Worm (Caenorhabditis elegans) whole organism, young adult: ENCODE data around the gene rps-1.

Experiments used
- C17E4.6 ChIP-seq: fragments of 200-800 bp; sonication (Bioruptor generic); IDR thresholded peaks from 2 replicates; pipeline ENCODE4 v1.3.6; 2022; ENCODE audit warnings: missing genetic modification reagents, missing genetic modification characterization, missing compliant biosample characterization
- attf-5 ChIP-seq: fragments of 200-800 bp; sonication (Bioruptor generic); optimal IDR thresholded peaks from 2 replicates; lab custom pipeline; 2018; ENCODE audit warnings: mild to moderate bottlenecking, missing genetic modification characterization, missing compliant biosample characterization
- dpff-1 ChIP-seq: sonication (generic microtip); optimal IDR thresholded peaks from 2 replicates; lab custom pipeline; 2017; ENCODE audit warnings: mild to moderate bottlenecking, missing genetic modification characterization, missing compliant biosample characterization
- egl-18 ChIP-seq: fragments of 200-800 bp; sonication (Bioruptor generic); IDR thresholded peaks from 2 replicates; pipeline ENCODE4 v1.3.6; 2022; ENCODE audit warnings: missing genetic modification reagents, missing genetic modification characterization, missing compliant biosample characterization
- egl-44 ChIP-seq: fragments of 200-800 bp; sonication (Bioruptor generic); IDR thresholded peaks from 2 replicates; pipeline ENCODE4 v1.3.6; 2022; ENCODE audit warnings: missing genetic modification reagents, missing genetic modification characterization, missing compliant biosample characterization
- egrh-3 ChIP-seq: fragments of 200-800 bp; sonication (Bioruptor generic); IDR thresholded peaks from 2 replicates; pipeline ENCODE4 v1.3.6; 2022; ENCODE audit warnings: missing genetic modification reagents, missing genetic modification characterization, missing compliant biosample characterization
- him-1 ChIP-seq: sonication (generic microtip); optimal IDR thresholded peaks from 2 replicates; lab custom pipeline; 2016; ENCODE audit warnings: missing genotype, missing genetic modification reagents, missing genetic modification characterization, missing compliant biosample characterization
- lin-40 ChIP-seq: sonication (generic microtip); optimal IDR thresholded peaks from 2 replicates; lab custom pipeline; 2016; ENCODE audit warnings: missing genetic modification characterization, mild to moderate bottlenecking, missing compliant biosample characterization, missing genotype, missing genetic modification reagents
- madf-10 ChIP-seq: sonication (generic microtip); optimal IDR thresholded peaks from 2 replicates; lab custom pipeline; 2016; ENCODE audit warnings: mild to moderate bottlenecking, missing genetic modification characterization, missing compliant biosample characterization
- snpc-4 ChIP-seq, 5 experiments: fragments of 150-350 bp in 1 of 5; sonication (generic microtip) in 4 of 5; optimal IDR thresholded peaks; 2 replicates each; lab custom pipeline; 2014 to 2018; ENCODE audit warnings: missing genetic modification characterization in 5 of 5, missing biosample characterization in 3 of 5, antibody characterized with exemption in 2 of 5, mild to moderate bottlenecking in 2 of 5, missing compliant biosample characterization in 2 of 5, missing genotype in 2 of 5, moderate library complexity in 2 of 5, missing genetic modification reagents in 1 of 5
- tlf-1 ChIP-seq: fragments of 200-800 bp; sonication (Bioruptor generic); optimal IDR thresholded peaks from 2 replicates; lab custom pipeline; 2018; ENCODE audit warnings: mild to moderate bottlenecking, missing genetic modification characterization, missing compliant biosample characterization

DNA sequence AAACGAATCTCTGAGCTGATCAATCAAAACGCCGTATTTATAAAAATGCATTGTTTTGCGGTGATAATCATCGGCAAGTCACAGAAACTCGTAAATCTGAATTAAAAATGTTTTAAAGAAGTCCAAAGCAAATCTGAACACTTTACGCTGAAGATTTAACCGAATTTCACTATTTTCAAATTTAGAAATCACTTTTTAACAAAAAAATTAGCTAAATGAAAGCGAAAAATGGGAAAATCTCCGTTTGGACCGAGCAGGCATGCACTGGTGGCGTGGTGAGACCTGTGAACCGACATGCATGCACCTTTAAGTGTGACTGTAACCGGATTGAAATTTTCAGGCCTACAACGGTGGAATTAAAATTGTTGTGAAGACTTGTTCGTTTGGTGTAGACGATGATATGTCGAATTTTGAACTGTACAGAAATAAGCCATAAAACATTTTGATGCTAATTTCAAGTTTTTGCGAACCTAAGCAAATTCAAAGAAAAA lies 36.2 kb upstream of the rps-1 start, which contains the start of gene C28A5.2:
- no peak for TF ChIP-seq dpff-1 (tag; lab: Kevin White, UChicago)
- TF ChIP-seq lin-40 (tag; lab: Kevin White, UChicago): no peak
- TF ChIP-seq madf-10: no peak
- no peak for TF ChIP-seq egl-18 (GFP tag; lab: Robert Waterston, UW)
- no peak for TF ChIP-seq C17E4.6 (GFP tag; lab: Robert Waterston, UW)
- TF ChIP-seq him-1 (tag; lab: Kevin White, UChicago): no peak
- TF ChIP-seq egrh-3 (GFP tag; lab: Robert Waterston, UW): no peak
- no peak for TF ChIP-seq snpc-4 (GFP tag; optimal IDR thresholded peaks at IDR 0.05; lab: Kevin White, UChicago)
- TF ChIP-seq snpc-4 (tag; optimal IDR thresholded peaks at IDR 0.05; lab: Kevin White, UChicago): no peak
- no peak for TF ChIP-seq tlf-1 (GFP tag; lab: Kevin White, UChicago)
- no peak for TF ChIP-seq egl-44 (GFP tag; lab: Robert Waterston, UW)
- no peak for TF ChIP-seq attf-5
